Worm (Caenorhabditis elegans) whole organism, L2 larva: ENCODE data around the gene alh-11.

ENCODE experiments used
- aly-2 ChIP-seq: fragments of 150-350 bp; optimal IDR thresholded peaks from 2 replicates; lab custom pipeline; 2014; ENCODE audit warnings: missing biosample characterization, missing genetic modification characterization
- blmp-1 ChIP-seq: sonication (generic microtip); optimal IDR thresholded peaks from 2 replicates; lab custom pipeline; 2017; ENCODE audit warnings: missing genetic modification characterization, mild to moderate bottlenecking, missing compliant biosample characterization, antibody characterized with exemption, moderate library complexity; ENCODE audit not compliant: insufficient read depth
- ceh-16 ChIP-seq: fragments of 150-350 bp; optimal IDR thresholded peaks from 2 replicates; lab custom pipeline; 2014; ENCODE audit warnings: missing biosample characterization, missing genetic modification characterization
- ceh-82 ChIP-seq: fragments of 150-350 bp; optimal IDR thresholded peaks from 2 replicates; lab custom pipeline; 2014; ENCODE audit warnings: missing biosample characterization, missing genetic modification characterization
- dmd-4 ChIP-seq: sonication (generic microtip); optimal IDR thresholded peaks from 2 replicates; lab custom pipeline; 2017; ENCODE audit warnings: missing biosample characterization, missing genetic modification characterization
- elt-3 ChIP-seq: sonication (generic microtip); optimal IDR thresholded peaks from 2 replicates; lab custom pipeline; 2017; ENCODE audit warnings: missing biosample characterization, missing genetic modification characterization
- fos-1 ChIP-seq: fragments of 150-350 bp; optimal IDR thresholded peaks from 2 replicates; lab custom pipeline; 2014; ENCODE audit warnings: missing biosample characterization, missing genetic modification characterization
- nhr-11 ChIP-seq: fragments of 150-350 bp; optimal IDR thresholded peaks from 2 replicates; lab custom pipeline; 2014; ENCODE audit warnings: missing biosample characterization, missing genetic modification characterization
- nhr-23 ChIP-seq: fragments of 150-350 bp; optimal IDR thresholded peaks from 2 replicates; lab custom pipeline; 2014; ENCODE audit warnings: missing biosample characterization, missing genetic modification reagents, missing genetic modification characterization
- nhr-6 ChIP-seq: fragments of 150-350 bp; optimal IDR thresholded peaks from 2 replicates; lab custom pipeline; 2014; ENCODE audit warnings: missing biosample characterization, missing genetic modification characterization
- sma-3 ChIP-seq: sonication (generic microtip); optimal IDR thresholded peaks from 2 replicates; lab custom pipeline; 2016; ENCODE audit warnings: missing genetic modification reagents, missing genetic modification characterization, missing compliant biosample characterization
- unc-55 ChIP-seq: fragments of 150-350 bp; sonication (generic microtip); optimal IDR thresholded peaks from 3 replicates; lab custom pipeline; 2014; ENCODE audit warnings: missing biosample characterization, missing genetic modification reagents, missing genetic modification characterization
- unc-62 ChIP-seq: fragments of 150-350 bp; optimal IDR thresholded peaks from 2 replicates; lab custom pipeline; 2014; ENCODE audit warnings: missing biosample characterization, missing genetic modification reagents, missing genetic modification characterization
- ztf-4 ChIP-seq: fragments of 150-350 bp; optimal IDR thresholded peaks from 2 replicates; lab custom pipeline; 2014; ENCODE audit warnings: missing biosample characterization, missing genetic modification characterization

The alh-11 gene

ce11 chrIII:728694-729093 is 50.0 kb downstream of the alh-11 start:
- no peak for TF ChIP-seq ztf-4 (tag; lab: Kevin White, UChicago)
- TF ChIP-seq aly-2 (tag; lab: Kevin White, UChicago), result no peak
- TF ChIP-seq sma-3 (GFP tag; lab: Kevin White, UChicago), result no peak
- no peak for TF ChIP-seq dmd-4
- no peak for TF ChIP-seq nhr-6 (tag; lab: Kevin White, UChicago)
- TF ChIP-seq blmp-1, result no peak
- no peak for TF ChIP-seq ceh-82 (tag; lab: Kevin White, UChicago)

ce11 chrIII:728074-728473 is 50.6 kb downstream of the alh-11 start:
- TF ChIP-seq nhr-23 (tag; lab: Kevin White, UChicago), result no peak
- TF ChIP-seq ztf-4 (tag; lab: Kevin White, UChicago), result no peak
- TF ChIP-seq elt-3 (tag; lab: Kevin White, UChicago), result no peak
- no peak for TF ChIP-seq unc-55
- no peak for TF ChIP-seq ceh-16 (tag; lab: Kevin White, UChicago)

ce11 chrIII:724819-725218 is 53.9 kb downstream of the alh-11 start, which contains the start of gene flp-24:
TSS of gene flp-24 (plus strand) at chrIII:725119.
- TF ChIP-seq blmp-1 (no peak), nhr-11 (tag; lab: Kevin White, UChicago) (no peak), fos-1 (tag; lab: Kevin White, UChicago) (no peak), unc-62 (no peak)
